Worm (Caenorhabditis elegans) whole organism, L4/young adult: ENCODE data around the gene Y62F5A.9.
"Not testable (repeated sequence)": the region's sequence is repeated elsewhere in the genome, so short reads cannot be mapped to it uniquely, and the experiment has no call there.

ENCODE experiments used
- W03F9.2 ChIP-seq: fragments of 150-350 bp; optimal IDR thresholded peaks from 2 replicates; lab custom pipeline; 2014; ENCODE audit warnings: missing biosample characterization, missing genetic modification characterization
- dao-5 ChIP-seq: sonication (generic microtip); optimal IDR thresholded peaks from 2 replicates; lab custom pipeline; 2016; ENCODE audit warnings: missing genotype, missing genetic modification characterization, moderate library complexity, missing compliant biosample characterization
- him-1 ChIP-seq: sonication (generic microtip); optimal IDR thresholded peaks from 2 replicates; lab custom pipeline; 2016; ENCODE audit warnings: missing genotype, missing genetic modification reagents, missing genetic modification characterization, missing compliant biosample characterization

The Y62F5A.9 gene

ce11 chrII:11556338-11556737 lies 17.7 kb upstream of the Y62F5A.9 start, which contains the start of gene F54D5.17:
Gene F54D5.17 (plus strand): TSS chrII:11556638.
- TF ChIP-seq W03F9.2 (tag; lab: Kevin White, UChicago) (no peak), him-1 (tag; lab: Kevin White, UChicago) (no peak), dao-5 (no peak)

ce11 chrII:11555634-11556033 lies 17.0 kb upstream of the Y62F5A.9 start, which contains the start of gene F54D5.24:
Gene F54D5.24 (plus strand): TSS chrII:11555949.
- no peak for TF ChIP-seq W03F9.2 (tag; lab: Kevin White, UChicago)
- TF ChIP-seq dao-5, result no peak
- TF ChIP-seq him-1 (tag; lab: Kevin White, UChicago), result no peak

DNA sequence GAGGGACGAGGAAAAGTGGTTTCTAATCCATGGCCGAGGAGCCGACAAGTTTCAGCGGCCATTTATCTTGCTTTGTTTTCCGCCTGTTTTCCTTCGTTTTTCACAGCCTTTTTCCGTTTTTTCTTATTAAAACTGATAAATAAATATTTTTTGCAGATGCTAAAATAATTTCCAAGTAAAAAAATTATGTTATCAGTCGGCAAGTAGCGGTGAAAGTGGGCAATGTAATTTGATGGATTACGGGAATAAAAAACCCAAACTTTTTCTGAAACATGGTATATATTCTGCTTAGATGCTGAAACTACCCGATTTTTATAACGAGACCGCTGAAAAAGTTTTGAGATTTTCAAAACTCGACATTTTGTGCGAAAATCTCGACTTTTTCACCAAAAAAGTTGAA lies 13.3 kb upstream of the Y62F5A.9 start, which contains the start of gene dhgd-1:
TSS of gene dhgd-1 (minus strand) at position 101 of the 400 bp plus-strand sequence.
- not testable (repeated sequence) for TF ChIP-seq him-1 (tag; lab: Kevin White, UChicago); dao-5; W03F9.2 (tag; lab: Kevin White, UChicago)

DNA sequence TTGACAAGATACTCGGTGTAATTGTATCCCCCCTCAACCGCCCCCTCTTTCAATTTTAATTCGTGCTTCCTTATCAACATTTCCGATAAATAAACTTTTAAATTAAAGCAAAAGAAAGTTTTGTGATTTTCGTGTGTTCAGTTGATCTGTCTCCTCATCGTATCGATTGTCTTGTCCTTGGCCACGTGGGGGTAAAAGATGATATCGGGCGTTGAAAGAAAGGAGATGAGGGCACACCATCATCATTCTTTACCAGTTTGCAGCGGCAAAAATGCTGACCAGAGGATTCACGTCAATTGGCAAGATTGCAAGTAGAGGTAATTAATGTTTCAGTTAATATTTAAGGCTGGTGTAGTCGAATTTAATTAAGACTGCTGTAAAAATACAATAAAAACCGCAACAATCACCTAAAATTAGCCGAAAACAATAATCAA lies 8.6 kb upstream of the Y62F5A.9 start, which contains the start of gene F54D5.7:
TSS of gene F54D5.7 (plus strand) at position 264 of the 434 bp plus-strand sequence.
- TF ChIP-seq dao-5 (no peak), W03F9.2 (tag; lab: Kevin White, UChicago) (peak; percentile 30)

DNA sequence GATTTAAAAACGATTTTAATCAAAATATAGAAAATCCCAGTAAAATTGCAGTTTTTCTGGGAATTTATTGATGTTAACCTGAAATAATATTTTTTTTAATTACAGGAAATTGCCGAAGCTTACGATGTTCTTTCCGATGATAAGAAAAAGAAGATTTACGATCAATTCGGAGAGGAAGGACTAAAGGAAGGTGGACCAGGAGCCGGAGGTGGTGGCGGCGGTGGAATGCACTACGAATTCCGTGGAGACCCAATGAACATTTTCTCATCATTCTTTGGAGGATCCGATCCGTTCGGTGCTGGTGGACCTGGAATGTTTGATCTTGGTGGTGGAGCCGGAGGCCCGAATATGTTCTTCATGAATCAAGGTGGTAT lies 7.3 kb upstream of the Y62F5A.9 start:
- TF ChIP-seq him-1 (tag; lab: Kevin White, UChicago) (no peak), dao-5 (no peak), W03F9.2 (tag; lab: Kevin White, UChicago) (no peak)

DNA sequence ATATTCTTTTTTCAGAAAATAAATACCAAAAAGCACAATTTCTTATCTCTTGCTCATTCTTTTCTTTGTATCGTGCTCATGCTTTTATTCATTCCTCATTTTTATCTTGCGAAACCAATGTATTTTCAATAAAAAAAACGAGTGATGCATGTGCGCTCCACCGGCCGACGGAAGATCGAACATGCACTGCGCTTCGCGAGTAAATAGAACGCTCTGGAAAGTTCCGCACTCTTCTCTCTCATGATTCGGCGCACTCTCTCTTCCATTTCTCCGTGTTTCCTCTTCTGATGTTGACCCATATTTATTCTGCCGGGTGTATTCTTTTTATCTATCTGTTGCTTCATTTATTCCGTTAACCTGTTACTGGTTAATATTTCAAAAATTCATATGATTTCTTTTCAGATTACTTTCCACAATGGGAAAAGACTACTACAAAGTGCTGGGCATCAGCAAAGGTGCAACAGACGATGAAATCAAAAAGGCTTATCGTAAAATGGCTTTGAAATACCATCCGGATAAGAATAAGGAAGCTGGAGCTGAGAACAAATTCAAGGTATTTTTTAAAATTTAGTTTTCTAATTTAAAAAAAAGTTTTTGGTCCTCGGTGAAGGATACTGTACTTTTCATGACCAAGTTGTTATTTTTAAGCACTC lies 6.8 kb upstream of the Y62F5A.9 start, which contains the start of gene dnj-13:
TSS of gene dnj-13 (plus strand) at position 403 of the 653 bp plus-strand sequence.
- TF ChIP-seq dao-5 (peak; percentile 36), W03F9.2 (tag; lab: Kevin White, UChicago) (peak; percentile 83), him-1 (tag; lab: Kevin White, UChicago) (peak; percentile 73)

DNA sequence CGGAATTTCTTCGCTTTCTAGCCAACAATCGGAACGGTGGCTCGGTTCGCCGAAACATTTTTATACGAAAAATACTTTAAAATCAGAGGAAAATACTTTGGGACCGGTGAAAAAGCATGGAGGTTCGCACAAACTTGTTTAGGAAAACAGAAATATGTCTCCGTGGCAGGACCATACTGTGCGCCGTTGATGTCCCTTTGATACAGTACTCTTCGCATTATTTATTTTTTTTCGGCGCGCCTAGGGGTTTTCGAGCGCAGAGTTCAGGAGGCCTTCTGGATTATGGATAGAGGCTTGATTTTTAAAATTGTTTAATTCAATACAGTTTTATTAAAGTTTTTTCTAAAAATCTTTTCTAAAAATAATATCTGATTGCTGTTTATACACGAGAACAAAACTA lies 6.1 kb upstream of the Y62F5A.9 start, which contains the start of gene F54D5.9:
TSS of gene F54D5.9 (minus strand) at position 115 of the 400 bp plus-strand sequence.
- TF ChIP-seq him-1 (tag; lab: Kevin White, UChicago) (no peak), W03F9.2 (tag; lab: Kevin White, UChicago) (no peak), dao-5 (no peak)

ce11 chrII:11542958-11543357 lies 4.3 kb upstream of the Y62F5A.9 start:
- no peak for TF ChIP-seq dao-5
- no peak for TF ChIP-seq him-1 (tag; lab: Kevin White, UChicago)
- no peak for TF ChIP-seq W03F9.2 (tag; lab: Kevin White, UChicago)

- no peak for TF ChIP-seq dao-5
- no peak for TF ChIP-seq W03F9.2 (tag; lab: Kevin White, UChicago)
- TF ChIP-seq him-1 (tag; lab: Kevin White, UChicago), result no peak
These were observed 3.7 kb upstream of the Y62F5A.9 start, which contains the start of gene gtf-2E2 for ce11 chrII:11542385-11542784. Gene gtf-2E2 (minus strand): TSS chrII:11542495.

DNA sequence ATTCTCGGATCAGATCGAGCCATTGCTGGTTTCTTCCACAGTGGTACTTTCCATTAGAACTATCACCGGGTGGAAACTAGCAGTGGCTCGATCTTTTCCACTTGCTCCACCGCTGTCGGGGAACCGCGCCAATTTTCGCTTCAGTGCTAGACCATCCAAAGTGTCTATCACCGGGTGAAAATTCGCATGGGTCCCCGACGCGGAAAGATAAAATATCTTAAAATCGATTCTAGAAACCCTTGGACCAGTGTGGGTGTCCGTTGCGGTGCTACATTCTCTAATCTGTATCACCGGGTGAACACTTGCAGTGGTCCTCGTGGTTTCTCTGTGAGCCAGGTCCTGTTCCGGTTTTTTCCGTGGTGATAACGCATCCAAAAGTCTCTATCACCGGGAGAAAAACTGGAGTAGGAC lies 1.0 kb downstream of the Y62F5A.9 start:
- TF ChIP-seq W03F9.2 (tag; lab: Kevin White, UChicago) (no peak), him-1 (tag; lab: Kevin White, UChicago) (no peak), dao-5 (no peak)

- no peak for TF ChIP-seq dao-5
- no peak for TF ChIP-seq W03F9.2 (tag; lab: Kevin White, UChicago)
- no peak for TF ChIP-seq him-1 (tag; lab: Kevin White, UChicago)
These were observed 1.5 kb downstream of the Y62F5A.9 start for ce11 chrII:11537115-11537514.

ce11 chrII:11536505-11536904 lies 2.1 kb downstream of the Y62F5A.9 start:
- no peak for TF ChIP-seq him-1 (tag; lab: Kevin White, UChicago)
- no peak for TF ChIP-seq dao-5
- no peak for TF ChIP-seq W03F9.2 (tag; lab: Kevin White, UChicago)

DNA sequence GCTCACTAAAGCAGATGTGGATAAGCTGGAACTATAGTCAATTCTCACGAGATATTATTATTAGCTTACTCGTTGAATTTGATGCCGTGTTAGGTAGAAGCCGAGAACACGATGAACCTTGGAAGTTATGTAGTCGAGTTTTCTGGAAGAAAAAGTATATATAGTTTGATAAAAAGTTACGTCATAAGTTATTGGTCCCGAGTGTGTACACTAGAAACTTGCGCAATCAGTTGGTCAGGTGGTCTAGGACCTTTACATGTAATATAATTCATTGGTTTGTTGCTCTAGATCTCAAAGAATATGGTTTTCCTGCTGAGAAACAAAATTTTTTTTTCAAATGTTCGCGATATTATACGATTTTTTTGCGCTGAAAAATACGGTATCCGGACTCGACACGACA lies 2.7 kb downstream of the Y62F5A.9 start:
- TF ChIP-seq him-1 (tag; lab: Kevin White, UChicago) (no peak), W03F9.2 (tag; lab: Kevin White, UChicago) (no peak), dao-5 (no peak)

- TF ChIP-seq him-1 (tag; lab: Kevin White, UChicago) (no peak), dao-5 (no peak), W03F9.2 (tag; lab: Kevin White, UChicago) (no peak)
These were observed 3.2 kb downstream of the Y62F5A.9 start for ce11 chrII:11535429-11535828.
